Fruit fly (Drosophila melanogaster) whole organism, embryonic: Measurements from ENCODE around the gene wapl.
A peak's percentile ranks its signal among the peaks of the same experiment; 100 is the strongest.

ENCODE experiments used
- Ada2b ChIP-seq: fragments of 200-800 bp; sonication (Bioruptor generic); IDR thresholded peaks from 2 replicates; pipeline ENCODE4 v1.3.6; 2022; ENCODE audit warnings: missing biosample characterization, missing genetic modification characterization
- Atf-2 ChIP-seq: fragments of 200-800 bp; sonication (Bioruptor generic); optimal IDR thresholded peaks from 2 replicates; lab custom pipeline; 2016; ENCODE audit warnings: missing biosample characterization, missing genetic modification characterization
- CG10209 ChIP-seq: fragments of 200-800 bp; sonication (Bioruptor generic); optimal IDR thresholded peaks from 3 replicates; lab custom pipeline; 2017; ENCODE audit warnings: missing biosample characterization, mild to moderate bottlenecking, missing genetic modification characterization, missing genetic modification reagents
- CG11247 ChIP-seq: fragments of 200-800 bp; sonication (Bioruptor generic); IDR thresholded peaks from 2 replicates; pipeline ENCODE4 v1.3.6; 2022; ENCODE audit warnings: missing biosample characterization, missing genetic modification characterization
- CG11696 ChIP-seq: fragments of 200-800 bp; sonication (Bioruptor generic); IDR thresholded peaks from 2 replicates; pipeline ENCODE4 v1.3.6; 2022; ENCODE audit warnings: missing biosample characterization, missing genetic modification characterization
- CG13123 ChIP-seq: fragments of 200-800 bp; sonication (Bioruptor generic); optimal IDR thresholded peaks from 2 replicates; lab custom pipeline; 2016; ENCODE audit warnings: missing biosample characterization, missing genetic modification characterization
- CG13296 ChIP-seq: fragments of 200-800 bp; sonication (Bioruptor generic); optimal IDR thresholded peaks from 3 replicates; lab custom pipeline; 2018; ENCODE audit warnings: missing biosample characterization, mild to moderate bottlenecking, missing genetic modification characterization
- CG13624 ChIP-seq: fragments of 200-800 bp; sonication (Bioruptor generic); optimal IDR thresholded peaks from 2 replicates; lab custom pipeline; 2016; ENCODE audit warnings: missing biosample characterization, missing genetic modification characterization
- CG14710 ChIP-seq: fragments of 200-800 bp; sonication (Bioruptor generic); optimal IDR thresholded peaks from 3 replicates; lab custom pipeline; 2019; ENCODE audit warnings: missing biosample characterization, mild to moderate bottlenecking, missing genetic modification characterization, moderate library complexity
- CG15073 ChIP-seq: fragments of 200-800 bp; sonication (Bioruptor generic); optimal IDR thresholded peaks from 2 replicates; lab custom pipeline; 2016; ENCODE audit warnings: missing biosample characterization, missing genetic modification characterization
- CG17186 ChIP-seq: fragments of 200-800 bp; sonication (Bioruptor generic); optimal IDR thresholded peaks from 3 replicates; lab custom pipeline; 2017; ENCODE audit warnings: missing biosample characterization, missing genetic modification reagents, missing genetic modification characterization
- CG17829 ChIP-seq: fragments of 200-800 bp; optimal IDR thresholded peaks from 2 replicates; lab custom pipeline; 2019; ENCODE audit warnings: missing biosample characterization, mild to moderate bottlenecking, missing genetic modification characterization, moderate library complexity
- CG18764 ChIP-seq: fragments of 200-800 bp; sonication (Bioruptor generic); optimal IDR thresholded peaks from 3 replicates; lab custom pipeline; 2016; ENCODE audit warnings: missing biosample characterization, missing genetic modification characterization
- CG2202 ChIP-seq: fragments of 200-800 bp; sonication (Bioruptor generic); optimal IDR thresholded peaks from 2 replicates; lab custom pipeline; 2018; ENCODE audit warnings: missing biosample characterization, mild to moderate bottlenecking, missing genetic modification characterization
- CG30403 ChIP-seq: fragments of 200-800 bp; sonication (Bioruptor generic); optimal IDR thresholded peaks from 3 replicates; lab custom pipeline; 2016; ENCODE audit warnings: missing biosample characterization, missing genetic modification characterization
- CG31224 ChIP-seq: fragments of 200-800 bp; sonication (Bioruptor generic); IDR thresholded peaks from 2 replicates; pipeline ENCODE4 v1.3.6; 2022; ENCODE audit warnings: missing biosample characterization, missing genetic modification characterization
- CG3838 ChIP-seq: fragments of 200-800 bp; sonication (Bioruptor generic); optimal IDR thresholded peaks from 3 replicates; lab custom pipeline; 2016; ENCODE audit warnings: missing biosample characterization, missing genetic modification characterization
- CG3847 ChIP-seq: fragments of 200-800 bp; sonication (Bioruptor generic); IDR thresholded peaks from 2 replicates; pipeline ENCODE4 v1.3.6; 2022; ENCODE audit warnings: missing biosample characterization, missing genetic modification characterization
- CG4617 ChIP-seq: fragments of 200-800 bp; sonication (Bioruptor generic); optimal IDR thresholded peaks from 3 replicates; lab custom pipeline; 2016; ENCODE audit warnings: missing biosample characterization, missing genetic modification characterization, borderline replicate concordance
- CG5245 ChIP-seq: fragments of 200-800 bp; sonication (Bioruptor generic); optimal IDR thresholded peaks from 3 replicates; lab custom pipeline; 2016; ENCODE audit warnings: missing biosample characterization, missing genetic modification characterization
- CG5953 ChIP-seq: fragments of 200-800 bp; sonication (Bioruptor generic); IDR thresholded peaks from 2 replicates; pipeline ENCODE4 v1.3.6; 2022; ENCODE audit warnings: missing biosample characterization, missing genetic modification characterization
- CG7928 ChIP-seq: fragments of 200-800 bp; sonication (Bioruptor generic); optimal IDR thresholded peaks from 2 replicates; lab custom pipeline; 2017; ENCODE audit warnings: missing biosample characterization, mild to moderate bottlenecking, missing genetic modification characterization
- CG8478 ChIP-seq: fragments of >200 bp; optimal IDR thresholded peaks from 2 replicates; lab custom pipeline; 2018
- Dbx ChIP-seq: fragments of 200-800 bp; sonication (Bioruptor generic); IDR thresholded peaks from 3 replicates; pipeline ENCODE4 v1.3.6; 2022; ENCODE audit warnings: missing biosample characterization, missing genetic modification characterization
- Dip3 ChIP-seq: fragments of 200-800 bp; sonication (Bioruptor generic); optimal IDR thresholded peaks from 3 replicates; lab custom pipeline; 2016; ENCODE audit warnings: missing biosample characterization, missing genetic modification characterization
- Gsc ChIP-seq: fragments of 200-800 bp; sonication (Bioruptor generic); IDR thresholded peaks from 2 replicates; pipeline ENCODE4 v1.3.6; 2022; ENCODE audit warnings: missing biosample characterization, missing genetic modification characterization
- Gug ChIP-seq: fragments of 200-800 bp; sonication (Bioruptor generic); IDR thresholded peaks from 4 replicates; pipeline ENCODE4 v1.3.6; 2022; ENCODE audit warnings: missing biosample characterization, missing genetic modification characterization
- Hr51 ChIP-seq, 2 experiments: fragments of 200-800 bp; sonication (Bioruptor generic); optimal IDR thresholded peaks; 2 replicates in 1 of 2; 3 replicates in 1 of 2; lab custom pipeline; 2016 to 2018; ENCODE audit warnings: missing biosample characterization in 2 of 2, missing genetic modification characterization in 2 of 2, mild to moderate bottlenecking in 1 of 2, moderate library complexity in 1 of 2
- Kr ChIP-seq: fragments of 200-800 bp; sonication (Bioruptor generic); optimal IDR thresholded peaks from 2 replicates; lab custom pipeline; 2017; ENCODE audit warnings: missing biosample characterization, mild to moderate bottlenecking, missing genetic modification characterization
- NK7.1 ChIP-seq: fragments of 200-800 bp; sonication (Bioruptor generic); optimal IDR thresholded peaks from 3 replicates; lab custom pipeline; 2016; ENCODE audit warnings: missing biosample characterization, missing genetic modification characterization
- Sin3A ChIP-seq: fragments of >200 bp; optimal IDR thresholded peaks from 2 replicates; lab custom pipeline; 2018
- Usf ChIP-seq: fragments of 200-800 bp; sonication (Bioruptor generic); optimal IDR thresholded peaks from 2 replicates; lab custom pipeline; 2017; ENCODE audit warnings: missing genotype, missing biosample characterization, missing genetic modification characterization
- abd-A ChIP-seq: fragments of 200-800 bp; sonication (Bioruptor generic); optimal IDR thresholded peaks from 3 replicates; lab custom pipeline; 2019; ENCODE audit warnings: missing biosample characterization, mild to moderate bottlenecking, missing genetic modification characterization, moderate library complexity
- ato ChIP-seq: fragments of 200-800 bp; sonication (Bioruptor generic); IDR thresholded peaks from 2 replicates; pipeline ENCODE4 v1.3.6; 2022; ENCODE audit warnings: missing biosample characterization, missing genetic modification characterization; ENCODE audit not compliant: partially characterized antibody
- cad ChIP-seq: fragments of >200 bp; optimal IDR thresholded peaks from 2 replicates; lab custom pipeline; 2017; ENCODE audit warnings: missing biosample characterization, missing genetic modification characterization
- esg ChIP-seq: fragments of 200-800 bp; sonication (Bioruptor generic); conservative IDR thresholded peaks from 2 replicates; pipeline ENCODE4 v1.3.6; 2022; ENCODE audit warnings: missing biosample characterization, missing genetic modification characterization
- gem ChIP-seq: fragments of 200-800 bp; sonication (Bioruptor generic); optimal IDR thresholded peaks from 2 replicates; lab custom pipeline; 2019; ENCODE audit warnings: missing biosample characterization, mild to moderate bottlenecking, missing genetic modification characterization, moderate library complexity
- gsb-n ChIP-seq: fragments of 200-800 bp; sonication (Bioruptor generic); optimal IDR thresholded peaks from 3 replicates; lab custom pipeline; 2018; ENCODE audit warnings: missing biosample characterization, mild to moderate bottlenecking, missing genetic modification characterization
- gt ChIP-seq: fragments of 200-800 bp; sonication (Bioruptor generic); IDR thresholded peaks from 2 replicates; pipeline ENCODE4 v1.3.6; 2022; ENCODE audit warnings: missing biosample characterization, missing genetic modification characterization
- kah ChIP-seq: fragments of 200-800 bp; sonication (Bioruptor generic); optimal IDR thresholded peaks from 2 replicates; lab custom pipeline; 2018; ENCODE audit warnings: missing biosample characterization, mild to moderate bottlenecking, missing genetic modification characterization
- lmd ChIP-seq: fragments of 200-800 bp; sonication (Bioruptor generic); IDR thresholded peaks from 2 replicates; pipeline ENCODE4 v1.3.6; 2022; ENCODE audit warnings: missing biosample characterization, missing genetic modification characterization
- lov ChIP-seq, 2 experiments: fragments of 200-800 bp in 1 of 2; fragments of >200 bp in 1 of 2; sonication (Bioruptor generic) in 1 of 2; IDR thresholded peaks in 1 of 2; optimal IDR thresholded peaks in 1 of 2; 2 replicates in 1 of 2; 3 replicates in 1 of 2; pipeline versions ENCODE4 v1.3.6 to Lab custom; 2017 to 2022; ENCODE audit warnings: missing biosample characterization in 1 of 2, missing genetic modification characterization in 1 of 2
- pnt ChIP-seq: fragments of 200-800 bp; sonication (Bioruptor generic); optimal IDR thresholded peaks from 3 replicates; lab custom pipeline; 2016; ENCODE audit warnings: missing biosample characterization, missing genetic modification characterization
- sc ChIP-seq, 3 experiments: fragments of >200 bp in 2 of 3; fragments of 200-800 bp in 1 of 3; sonication (Bioruptor generic) in 1 of 3; optimal IDR thresholded peaks; 2 replicates in 2 of 3; 3 replicates in 1 of 3; lab custom pipeline; 2017; ENCODE audit warnings: mild to moderate bottlenecking in 1 of 3, missing biosample characterization in 1 of 3, missing genetic modification characterization in 1 of 3, missing genetic modification reagents in 1 of 3
- sima ChIP-seq: fragments of 200-800 bp; sonication (Bioruptor generic); optimal IDR thresholded peaks from 2 replicates; lab custom pipeline; 2016; ENCODE audit warnings: missing biosample characterization, missing genetic modification characterization
- stc ChIP-seq: fragments of 200-800 bp; sonication (Bioruptor generic); IDR thresholded peaks from 2 replicates; pipeline ENCODE4 v1.3.6; 2022; ENCODE audit warnings: missing biosample characterization, missing genetic modification characterization
- tio ChIP-seq: fragments of 200-800 bp; sonication (Bioruptor generic); optimal IDR thresholded peaks from 2 replicates; lab custom pipeline; 2017; ENCODE audit warnings: missing biosample characterization, missing genetic modification characterization, inconsistent platforms
- zen2 ChIP-seq: fragments of 200-800 bp; sonication (Bioruptor generic); IDR thresholded peaks from 3 replicates; pipeline ENCODE4 v1.3.6; 2022; ENCODE audit warnings: missing biosample characterization, missing genetic modification characterization; ENCODE audit not compliant: partially characterized antibody
- zfh1 ChIP-seq: fragments of 200-800 bp; sonication (Bioruptor generic); IDR thresholded peaks from 3 replicates; pipeline ENCODE4 v1.3.6; 2022; ENCODE audit warnings: missing biosample characterization, missing genetic modification characterization

Gene wapl

DNA sequence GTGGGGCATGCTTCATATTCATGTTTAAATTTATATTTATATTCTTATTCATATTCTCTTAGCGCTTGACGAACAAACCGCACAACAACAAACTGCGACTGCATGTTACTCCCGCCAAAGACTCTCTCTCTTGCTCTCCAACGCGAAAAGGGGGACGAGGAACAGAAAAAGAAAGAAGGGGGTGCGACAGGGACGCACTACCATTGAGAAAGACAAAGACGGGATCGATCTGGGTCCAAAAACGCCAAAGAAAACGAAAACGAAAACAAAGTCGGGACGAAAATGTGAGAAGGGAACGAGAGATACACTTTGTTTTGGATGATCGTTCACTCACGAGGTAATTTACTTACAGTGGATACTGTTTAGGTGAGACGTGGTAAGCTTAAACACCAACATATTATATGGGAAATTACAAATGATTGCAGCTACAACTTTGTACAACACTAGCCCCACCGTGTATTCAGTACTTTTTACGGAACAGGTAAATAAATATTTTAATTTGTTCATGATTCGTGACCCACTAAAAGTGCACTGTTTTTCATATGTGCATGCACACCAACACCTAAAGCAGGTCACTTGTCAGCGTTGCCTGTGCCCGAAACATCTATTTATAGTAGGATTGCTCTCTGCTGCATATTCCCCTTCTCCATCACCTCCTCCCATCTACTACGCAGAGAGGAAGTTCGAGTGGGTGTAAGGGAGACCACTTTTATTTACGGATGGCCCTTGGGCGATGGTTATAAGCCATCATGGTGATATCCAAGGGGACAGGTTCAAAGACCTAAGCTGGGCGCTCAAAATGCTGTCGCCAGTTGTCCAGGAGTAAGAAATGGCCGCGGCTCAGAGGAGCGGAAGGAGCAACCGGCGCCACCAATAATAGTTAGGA is 36.8 kb downstream of the wapl start (continued):
- TF ChIP-seq sc (optimal IDR thresholded peaks at IDR 0.05; lab: Kevin White, UChicago) (no peak), sc (GFP tag; optimal IDR thresholded peaks at IDR 0.05; lab: Kevin White, UChicago) (peak; percentile 37), Hr51 (GFP tag; optimal IDR thresholded peaks at IDR 0.05; lab: Kevin White, UChicago) (no peak), CG7928 (no peak), Gug (GFP tag; lab: Robert Waterston, UW) (no peak), lov (optimal IDR thresholded peaks at IDR 0.05; lab: Kevin White, UChicago) (no peak), lov (GFP tag; IDR thresholded peaks at IDR 0.05; lab: Robert Waterston, UW) (0 out of 3 replicates have a peak, but pooled peaks have one; percentile 11), CG18764 (no peak), Dip3 (GFP tag; lab: Kevin White, UChicago) (no peak), Kr (GFP tag; lab: Kevin White, UChicago) (no peak), CG15073 (no peak), Dbx (GFP tag; lab: Robert Waterston, UW) (no peak), CG8478 (lab: Kevin White, UChicago) (no peak), abd-A (tag; lab: Kevin White, UChicago) (no peak), tio (GFP tag; lab: Kevin White, UChicago) (no peak), lmd (peak; percentile 47; the same call in 1 of the 2 replicates), CG3838 (GFP tag; lab: Kevin White, UChicago) (no peak), CG31224 (GFP tag; lab: Robert Waterston, UW) (no peak), CG5245 (no peak), CG13296 (GFP tag; lab: Kevin White, UChicago) (no peak), cad (GFP tag; lab: Kevin White, UChicago) (no peak), CG5953 (GFP tag; lab: Robert Waterston, UW) (no peak), CG11247 (GFP tag; lab: Robert Waterston, UW) (no peak), sima (GFP tag; lab: Kevin White, UChicago) (no peak), zfh1 (GFP tag; lab: Robert Waterston, UW) (peak; percentile 36; the same call in 1 of the 3 replicates), CG10209 (GFP tag; lab: Kevin White, UChicago) (peak; percentile 31), Atf-2 (GFP tag; lab: Kevin White, UChicago) (no peak), CG4617 (GFP tag; lab: Kevin White, UChicago) (no peak), gem (tag; lab: Kevin White, UChicago) (peak; percentile 63), CG3847 (GFP tag; lab: Robert Waterston, UW) (no peak), Usf (no peak), CG17829 (tag; lab: Kevin White, UChicago) (peak; percentile 45), pnt (GFP tag; lab: Kevin White, UChicago) (peak; percentile 36), Gsc (0 out of 2 replicates have a peak, but pooled peaks have one; percentile 13), CG14710 (tag; lab: Kevin White, UChicago) (peak; percentile 32), gsb-n (tag; lab: Kevin White, UChicago) (no peak), gt (GFP tag; lab: Robert Waterston, UW) (no peak), CG2202 (tag; lab: Kevin White, UChicago) (no peak), Sin3A (lab: Kevin White, UChicago) (no peak), CG17186 (GFP tag; lab: Kevin White, UChicago) (no peak), CG13123 (GFP tag; lab: Kevin White, UChicago) (no peak), NK7.1 (GFP tag; lab: Kevin White, UChicago) (no peak), stc (GFP tag; lab: Robert Waterston, UW) (no peak), esg (0 out of 2 replicates have a peak, but pooled peaks have one; percentile 6), CG11696 (no peak), ato (GFP tag; lab: Robert Waterston, UW) (no peak), CG30403 (peak; percentile 18), kah (no peak), Ada2b (peak; percentile 26; the same call in 1 of the 2 replicates), zen2 (GFP tag; lab: Robert Waterston, UW) (no peak), CG13624 (no peak)
